Worm (Caenorhabditis elegans) whole organism, young adult: ENCODE data around the gene R07E5.15.

Experiments
- C17E4.6 ChIP-seq: fragments of 200-800 bp; sonication (Bioruptor generic); IDR thresholded peaks from 2 replicates; pipeline ENCODE4 v1.3.6; 2022; ENCODE audit warnings: missing genetic modification reagents, missing genetic modification characterization, missing compliant biosample characterization
- Y79H2A.3 ChIP-seq: fragments of 200-800 bp; sonication (Bioruptor generic); conservative IDR thresholded peaks from 2 replicates; pipeline ENCODE4 v1.3.6; 2022; ENCODE audit warnings: missing genetic modification reagents, missing genetic modification characterization, missing compliant biosample characterization
- xnd-1 ChIP-seq: sonication (generic microtip); optimal IDR thresholded peaks from 2 replicates; lab custom pipeline; 2016; ENCODE audit warnings: missing genotype, missing genetic modification reagents, missing genetic modification characterization, missing compliant biosample characterization

- TF ChIP-seq C17E4.6 (GFP tag; lab: Robert Waterston, UW) = no peak
- TF ChIP-seq xnd-1 (tag; lab: Kevin White, UChicago) = no peak
- TF ChIP-seq Y79H2A.3 (GFP tag; lab: Robert Waterston, UW) = no peak
Observed at ce11 chrIII:4397115-4397514, 4.1 kb upstream of the R07E5.15 start, which contains the start of gene R07E5.5.
